Worm (Caenorhabditis elegans): ENCODE results near the gene rexd-1.
A peak's percentile ranks its signal among the peaks of the same experiment; 100 is the strongest.

ce11 chrIII:1818001-1818655 lies 16.2 kb upstream of the rexd-1 start, which contains the start of gene clp-4:
- TF ChIP-seq lsy-2 (tag; optimal IDR thresholded peaks at IDR 0.05) (peak; percentile 19), ztf-11 (tag; optimal IDR thresholded peaks at IDR 0.05) (no peak), mab-5 (tag; optimal IDR thresholded peaks at IDR 0.05) (no peak), elt-1 (tag; optimal IDR thresholded peaks at IDR 0.05; ENCODE audit: borderline replicate concordance, insufficient read depth) (peak; percentile 85), tbx-8 (GFP tag; optimal IDR thresholded peaks at IDR 0.05) (no peak), mep-1 (tag; optimal IDR thresholded peaks at IDR 0.05) (no peak), flh-1 (GFP tag; optimal IDR thresholded peaks at IDR 0.05) (no peak), nhr-237 (tag; optimal IDR thresholded peaks at IDR 0.05) (no peak)

Measured in whole organism, mixed stage, embryonic.